Fruit fly (Drosophila melanogaster): ENCODE data around the gene Nthl1.
A peak's percentile ranks its signal among the peaks of the same experiment; 100 is the strongest.

- TF ChIP-seq tj (GFP tag; optimal IDR thresholded peaks at IDR 0.05) (peak; percentile 19), CG5204 (GFP tag; optimal IDR thresholded peaks at IDR 0.05) (no peak), pad (GFP tag; optimal IDR thresholded peaks at IDR 0.05) (no peak), kay (GFP tag; ENCODE audit: borderline replicate concordance) (no peak), CG33017 (tag; optimal IDR thresholded peaks at IDR 0.05) (no peak), Crg-1 (GFP tag; optimal IDR thresholded peaks at IDR 0.05) (no peak), cnc (optimal IDR thresholded peaks at IDR 0.05) (no peak), CG12768 (GFP tag; optimal IDR thresholded peaks at IDR 0.05) (no peak), Mnt (GFP tag; optimal IDR thresholded peaks at IDR 0.05) (no peak), CG11617 (GFP tag; optimal IDR thresholded peaks at IDR 0.05) (no peak), CG1620 (GFP tag; optimal IDR thresholded peaks at IDR 0.05) (no peak), Hr96 (GFP tag; optimal IDR thresholded peaks at IDR 0.05) (no peak), cic (GFP tag; optimal IDR thresholded peaks at IDR 0.05) (no peak)
These were observed 47.9 kb upstream of the Nthl1 start for dm6 chr2L:20975594-20975993.
